Worm (Caenorhabditis elegans): ENCODE data around the gene bgnt-1.1.

- TF ChIP-seq hmg-11 (tag; optimal IDR thresholded peaks at IDR 0.05) (no peak), nhr-77 (tag; optimal IDR thresholded peaks at IDR 0.05) (no peak), fkh-10 (GFP tag; optimal IDR thresholded peaks at IDR 0.05) (no peak)
Observed at ce11 chrIV:10505016-10505415, 32.4 kb downstream of the bgnt-1.1 start.
